Fruit fly (Drosophila melanogaster): Measurements from ENCODE around the gene CG13252.

DNA sequence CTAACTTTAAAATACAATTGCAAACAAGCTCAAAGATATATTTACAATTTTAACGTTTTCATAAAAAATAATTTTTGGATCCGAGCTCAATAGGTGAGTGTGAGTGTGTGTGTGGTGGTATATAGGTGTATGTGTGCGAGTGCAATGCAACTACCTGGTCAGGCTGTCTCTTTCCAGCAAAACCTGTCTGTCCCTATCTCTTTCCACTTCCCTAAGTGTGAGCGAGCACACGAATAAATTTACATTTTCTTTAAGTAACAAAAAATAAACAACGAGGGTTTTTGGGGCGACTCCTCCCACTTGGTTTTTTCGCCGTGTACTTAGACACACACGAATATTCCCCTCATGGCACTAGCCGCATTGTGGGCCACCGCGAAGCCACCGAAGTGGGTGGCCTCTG is 37.9 kb upstream of the CG13252 start:
- TF ChIP-seq usp (GFP tag; optimal IDR thresholded peaks at IDR 0.05): no peak
- no peak for TF ChIP-seq pan (optimal IDR thresholded peaks at IDR 0.05)
- TF ChIP-seq psq (optimal IDR thresholded peaks at IDR 0.05): no peak
- TF ChIP-seq Dll (optimal IDR thresholded peaks at IDR 0.05): no peak

Measured in whole organism.